Worm (Caenorhabditis elegans) whole organism, young adult: ENCODE measurements around the gene sec-16A.1.

Experiments
- B0019.2 ChIP-seq: fragments of 200-800 bp; sonication (Bioruptor generic); conservative IDR thresholded peaks from 2 replicates; pipeline ENCODE4 v1.3.6; 2022; ENCODE audit warnings: missing genetic modification reagents, missing genetic modification characterization, missing compliant biosample characterization
- D2030.7 ChIP-seq: fragments of 200-800 bp; sonication (Bioruptor generic); IDR thresholded peaks from 2 replicates; pipeline ENCODE4 v1.3.6; 2022; ENCODE audit warnings: missing genetic modification reagents, missing genetic modification characterization, missing compliant biosample characterization
- F33H1.4 ChIP-seq: fragments of 200-800 bp; sonication (Bioruptor generic); IDR thresholded peaks from 2 replicates; pipeline ENCODE4 v1.3.6; 2022; ENCODE audit warnings: missing genetic modification reagents, missing genetic modification characterization, missing compliant biosample characterization
- K12H6.12 ChIP-seq: fragments of 200-800 bp; sonication (Bioruptor generic); optimal IDR thresholded peaks from 2 replicates; lab custom pipeline; 2018; ENCODE audit warnings: mild to moderate bottlenecking, missing genetic modification characterization, missing compliant biosample characterization
- ama-1 ChIP-seq, 3 experiments: fragments of 150-350 bp in 1 of 3; sonication (generic microtip) in 2 of 3; optimal IDR thresholded peaks; 2 replicates each; lab custom pipeline; 2014 to 2018; ENCODE audit warnings: missing biosample characterization in 2 of 3, missing genetic modification characterization in 2 of 3, missing genetic modification reagents in 2 of 3
- attf-3 ChIP-seq: fragments of 200-800 bp; sonication (Bioruptor generic); conservative IDR thresholded peaks from 2 replicates; pipeline ENCODE4 v1.3.6; 2022; ENCODE audit warnings: missing genetic modification reagents, missing genetic modification characterization, missing compliant biosample characterization
- attf-6 ChIP-seq: fragments of 200-800 bp; sonication (Bioruptor generic); IDR thresholded peaks from 2 replicates; pipeline ENCODE4 v1.3.6; 2022; ENCODE audit warnings: missing genetic modification reagents, missing genetic modification characterization, missing compliant biosample characterization
- bed-1 ChIP-seq: fragments of 200-800 bp; sonication (Bioruptor generic); IDR thresholded peaks from 2 replicates; pipeline ENCODE4 v1.3.6; 2022; ENCODE audit warnings: missing genetic modification reagents, missing genetic modification characterization, missing compliant biosample characterization
- cebp-1 ChIP-seq, 2 experiments: fragments of 200-800 bp in 1 of 2; sonication (Bioruptor generic) in 1 of 2; sonication (generic microtip) in 1 of 2; IDR thresholded peaks in 1 of 2; optimal IDR thresholded peaks in 1 of 2; 2 replicates each; pipeline versions ENCODE4 v1.3.6 to Lab custom; 2017 to 2022; ENCODE audit warnings: missing compliant biosample characterization in 2 of 2, missing genetic modification characterization in 2 of 2, mild to moderate bottlenecking in 1 of 2, missing genetic modification reagents in 1 of 2, moderate library complexity in 1 of 2
- ceh-27 ChIP-seq: fragments of 200-800 bp; sonication (Bioruptor generic); optimal IDR thresholded peaks from 2 replicates; lab custom pipeline; 2018; ENCODE audit warnings: mild to moderate bottlenecking, missing genetic modification characterization, moderate library complexity, missing compliant biosample characterization
- ceh-91 ChIP-seq: fragments of 200-800 bp; sonication (Bioruptor generic); IDR thresholded peaks from 2 replicates; pipeline ENCODE4 v1.3.6; 2022; ENCODE audit warnings: missing genetic modification reagents, missing genetic modification characterization, missing compliant biosample characterization
- chd-7 ChIP-seq: sonication (generic microtip); optimal IDR thresholded peaks from 2 replicates; lab custom pipeline; 2016; ENCODE audit warnings: mild to moderate bottlenecking, missing genetic modification characterization, moderate library complexity, missing compliant biosample characterization
- dox-1 ChIP-seq: fragments of 200-800 bp; sonication (Bioruptor generic); IDR thresholded peaks from 2 replicates; pipeline ENCODE4 v1.3.6; 2022; ENCODE audit warnings: missing genetic modification reagents, missing genetic modification characterization, missing compliant biosample characterization
- dpl-1 ChIP-seq: fragments of 150-350 bp; optimal IDR thresholded peaks from 2 replicates; lab custom pipeline; 2014; ENCODE audit warnings: missing biosample characterization, missing genetic modification reagents, missing genetic modification characterization
- efl-1 ChIP-seq: fragments of 150-350 bp; optimal IDR thresholded peaks from 2 replicates; lab custom pipeline; 2014; ENCODE audit warnings: missing biosample characterization, missing genetic modification reagents, missing genetic modification characterization
- egl-18 ChIP-seq: fragments of 200-800 bp; sonication (Bioruptor generic); IDR thresholded peaks from 2 replicates; pipeline ENCODE4 v1.3.6; 2022; ENCODE audit warnings: missing genetic modification reagents, missing genetic modification characterization, missing compliant biosample characterization
- egl-44 ChIP-seq: fragments of 200-800 bp; sonication (Bioruptor generic); IDR thresholded peaks from 2 replicates; pipeline ENCODE4 v1.3.6; 2022; ENCODE audit warnings: missing genetic modification reagents, missing genetic modification characterization, missing compliant biosample characterization
- ekl-4 ChIP-seq: fragments of 200-800 bp; sonication (Bioruptor generic); IDR thresholded peaks from 2 replicates; pipeline ENCODE4 v1.3.6; 2022; ENCODE audit warnings: missing genetic modification reagents, missing genetic modification characterization, missing compliant biosample characterization
- him-1 ChIP-seq: sonication (generic microtip); optimal IDR thresholded peaks from 2 replicates; lab custom pipeline; 2016; ENCODE audit warnings: missing genotype, missing genetic modification reagents, missing genetic modification characterization, missing compliant biosample characterization
- hlh-12 ChIP-seq: sonication (generic microtip); optimal IDR thresholded peaks from 2 replicates; lab custom pipeline; 2016; ENCODE audit warnings: missing genetic modification characterization, missing compliant biosample characterization
- hmg-1.2 ChIP-seq: fragments of 200-800 bp; sonication (Bioruptor generic); IDR thresholded peaks from 2 replicates; pipeline ENCODE4 v1.3.6; 2022; ENCODE audit warnings: missing genetic modification reagents, missing genetic modification characterization, missing compliant biosample characterization
- hsf-1 ChIP-seq: fragments of 200-800 bp; sonication (Bioruptor generic); IDR thresholded peaks from 2 replicates; pipeline ENCODE4 v1.3.6; 2022; ENCODE audit warnings: missing genetic modification reagents, missing genetic modification characterization, missing compliant biosample characterization
- lag-1 ChIP-seq: fragments of 200-800 bp; sonication (Bioruptor generic); IDR thresholded peaks from 2 replicates; pipeline ENCODE4 v1.3.6; 2022; ENCODE audit warnings: missing genetic modification reagents, missing genetic modification characterization, missing compliant biosample characterization
- let-607 ChIP-seq, 2 experiments: fragments of 200-800 bp in 1 of 2; sonication (Bioruptor generic) in 1 of 2; sonication (generic microtip) in 1 of 2; optimal IDR thresholded peaks; 2 replicates each; lab custom pipeline; 2016 to 2018; ENCODE audit warnings: mild to moderate bottlenecking in 2 of 2, missing compliant biosample characterization in 2 of 2, missing genetic modification characterization in 2 of 2, moderate library complexity in 2 of 2, missing genotype in 1 of 2
- lin-35 ChIP-seq, 3 experiments: fragments of 150-350 bp in 2 of 3; sonication (generic microtip) in 1 of 3; optimal IDR thresholded peaks; 2 replicates each; lab custom pipeline; 2014 to 2018; ENCODE audit warnings: missing biosample characterization in 3 of 3, missing genetic modification characterization in 3 of 3, missing genetic modification reagents in 3 of 3
- lin-54 ChIP-seq: fragments of 200-800 bp; sonication (Bioruptor generic); optimal IDR thresholded peaks from 2 replicates; lab custom pipeline; 2018; ENCODE audit warnings: mild to moderate bottlenecking, missing genetic modification characterization, missing compliant biosample characterization
- lsl-1 ChIP-seq: fragments of 200-800 bp; sonication (Bioruptor generic); optimal IDR thresholded peaks from 2 replicates; lab custom pipeline; 2018; ENCODE audit warnings: mild to moderate bottlenecking, missing genetic modification characterization, moderate library complexity, missing compliant biosample characterization
- lsy-27 ChIP-seq: sonication (generic microtip); optimal IDR thresholded peaks from 2 replicates; lab custom pipeline; 2017; ENCODE audit warnings: missing genetic modification characterization, mild to moderate bottlenecking, missing compliant biosample characterization, antibody characterized with exemption, missing genotype, borderline replicate concordance; ENCODE audit not compliant: insufficient read depth
- madf-6 ChIP-seq: fragments of 200-800 bp; sonication (Bioruptor generic); IDR thresholded peaks from 2 replicates; pipeline ENCODE4 v1.3.6; 2022; ENCODE audit warnings: missing genetic modification reagents, missing genetic modification characterization, missing compliant biosample characterization
- madf-8 ChIP-seq: fragments of 200-800 bp; sonication (Bioruptor generic); conservative IDR thresholded peaks from 2 replicates; pipeline ENCODE4 v1.3.6; 2022; ENCODE audit warnings: missing genetic modification reagents, missing genetic modification characterization, missing compliant biosample characterization
- mcd-1 ChIP-seq: fragments of 200-800 bp; sonication (Bioruptor generic); IDR thresholded peaks from 2 replicates; pipeline ENCODE4 v1.3.6; 2022; ENCODE audit warnings: missing genetic modification reagents, missing genetic modification characterization, missing compliant biosample characterization
- mxl-1 ChIP-seq: sonication (generic microtip); optimal IDR thresholded peaks from 2 replicates; lab custom pipeline; 2016; ENCODE audit warnings: missing genetic modification characterization, missing compliant biosample characterization
- nfya-1 ChIP-seq: sonication (generic microtip); optimal IDR thresholded peaks from 2 replicates; lab custom pipeline; 2017; ENCODE audit warnings: antibody characterized with exemption, missing compliant biosample characterization, missing genetic modification characterization, borderline replicate concordance; ENCODE audit not compliant: insufficient read depth
- rec-8 ChIP-seq, 2 experiments: sonication (generic microtip); optimal IDR thresholded peaks; 2 replicates each; lab custom pipeline; 2016; ENCODE audit warnings: mild to moderate bottlenecking in 2 of 2, missing genetic modification characterization in 2 of 2, missing genetic modification reagents in 2 of 2, missing genotype in 2 of 2, missing biosample characterization in 1 of 2, missing compliant biosample characterization in 1 of 2, moderate library complexity in 1 of 2
- snpc-3.4 ChIP-seq: sonication (generic microtip); optimal IDR thresholded peaks from 2 replicates; lab custom pipeline; 2017; ENCODE audit warnings: missing genetic modification characterization, mild to moderate bottlenecking, missing compliant biosample characterization, antibody characterized with exemption, moderate library complexity, missing genotype, missing genetic modification reagents
- tlf-1 ChIP-seq: fragments of 200-800 bp; sonication (Bioruptor generic); optimal IDR thresholded peaks from 2 replicates; lab custom pipeline; 2018; ENCODE audit warnings: mild to moderate bottlenecking, missing genetic modification characterization, missing compliant biosample characterization
- unc-130 ChIP-seq: sonication (generic microtip); optimal IDR thresholded peaks from 2 replicates; lab custom pipeline; 2016; ENCODE audit warnings: missing genetic modification reagents, missing genetic modification characterization, missing compliant biosample characterization
- xnd-1 ChIP-seq: sonication (generic microtip); optimal IDR thresholded peaks from 2 replicates; lab custom pipeline; 2016; ENCODE audit warnings: missing genotype, missing genetic modification reagents, missing genetic modification characterization, missing compliant biosample characterization
- zim-3 ChIP-seq: sonication (generic microtip); optimal IDR thresholded peaks from 2 replicates; lab custom pipeline; 2017; ENCODE audit warnings: mild to moderate bottlenecking, missing genetic modification characterization, moderate library complexity, missing compliant biosample characterization
- ztf-22 ChIP-seq: fragments of 200-800 bp; sonication (Bioruptor generic); optimal IDR thresholded peaks from 2 replicates; lab custom pipeline; 2018; ENCODE audit warnings: mild to moderate bottlenecking, missing genetic modification characterization, moderate library complexity, missing compliant biosample characterization
- ztf-25 ChIP-seq: fragments of 200-800 bp; sonication (Bioruptor generic); IDR thresholded peaks from 2 replicates; pipeline ENCODE4 v1.3.6; 2022; ENCODE audit warnings: missing genetic modification reagents, missing genetic modification characterization, missing compliant biosample characterization

sec-16A.1 gene

ce11 chrIII:9091392-9092291, 34.0 kb upstream of the sec-16A.1 start, which contains the start of gene glp-1:
Gene glp-1 (plus strand): TSS chrIII:9092241.
- no peak for TF ChIP-seq ekl-4 (GFP tag; lab: Robert Waterston, UW)
- no peak for TF ChIP-seq let-607 (tag; optimal IDR thresholded peaks at IDR 0.05; lab: Kevin White, UChicago)
- TF ChIP-seq chd-7 = no peak
- no peak for TF ChIP-seq ama-1 (optimal IDR thresholded peaks at IDR 0.05; lab: Kevin White, UChicago)
- TF ChIP-seq ama-1 (GFP tag; optimal IDR thresholded peaks at IDR 0.05; lab: Kevin White, UChicago) = no peak
- no peak for TF ChIP-seq egl-18 (GFP tag; lab: Robert Waterston, UW)
- peak; percentile 46; the same call in 1 of the 2 replicates for TF ChIP-seq ceh-91 (GFP tag; lab: Robert Waterston, UW)
- TF ChIP-seq lsy-27 (tag; lab: Kevin White, UChicago) = no peak
- no peak for TF ChIP-seq hsf-1
- TF ChIP-seq lin-54 (GFP tag; lab: Kevin White, UChicago) = peak; percentile 31
- peak; percentile 66 for TF ChIP-seq madf-8 (GFP tag; lab: Robert Waterston, UW)
- TF ChIP-seq lag-1 (GFP tag; lab: Robert Waterston, UW) = no peak
- TF ChIP-seq egl-44 (GFP tag; lab: Robert Waterston, UW) = no peak
- TF ChIP-seq lin-35 (GFP tag; optimal IDR thresholded peaks at IDR 0.05; lab: Kevin White, UChicago) = no peak
- TF ChIP-seq rec-8 (tag; optimal IDR thresholded peaks at IDR 0.05; lab: Kevin White, UChicago) = no peak
- TF ChIP-seq tlf-1 = no peak
- peak; percentile 65 for TF ChIP-seq dpl-1
- TF ChIP-seq ceh-27 = no peak
- TF ChIP-seq K12H6.12 = no peak
- TF ChIP-seq cebp-1 (GFP tag; IDR thresholded peaks at IDR 0.05; lab: Robert Waterston, UW) = no peak
- no peak for TF ChIP-seq cebp-1 (tag; optimal IDR thresholded peaks at IDR 0.05; lab: Kevin White, UChicago)
- peak; percentile 32 for TF ChIP-seq snpc-3.4 (tag; lab: Kevin White, UChicago)
- TF ChIP-seq him-1 (tag; lab: Kevin White, UChicago) = no peak
- peak; percentile 80; the same call in 1 of the 2 replicates for TF ChIP-seq madf-6 (GFP tag; lab: Robert Waterston, UW)
- peak; percentile 91 for TF ChIP-seq efl-1 (GFP tag; lab: Kevin White, UChicago)
- no peak for TF ChIP-seq hlh-12 (tag; lab: Kevin White, UChicago)
- TF ChIP-seq xnd-1 (tag; lab: Kevin White, UChicago) = peak; percentile 30
- TF ChIP-seq zim-3 (tag; lab: Kevin White, UChicago) = no peak
- no peak for TF ChIP-seq nfya-1 (tag; lab: Kevin White, UChicago)
- no peak for TF ChIP-seq mxl-1 (tag; lab: Kevin White, UChicago)
- TF ChIP-seq B0019.2 (GFP tag; lab: Robert Waterston, UW) = no peak
- TF ChIP-seq bed-1 = no peak
- no peak for TF ChIP-seq unc-130 (GFP tag; lab: Kevin White, UChicago)
- peak; percentile 60; the same call in 1 of the 2 replicates for TF ChIP-seq D2030.7 (GFP tag; lab: Robert Waterston, UW)
- TF ChIP-seq dox-1 (GFP tag; lab: Robert Waterston, UW) = no peak
- TF ChIP-seq attf-3 = peak; percentile 61; the same call in 1 of the 2 replicates
- TF ChIP-seq mcd-1 (GFP tag; lab: Robert Waterston, UW) = no peak
- 0 out of 2 replicates have a peak, but pooled peaks have one; percentile 42 for TF ChIP-seq F33H1.4 (GFP tag; lab: Robert Waterston, UW)
- TF ChIP-seq lsl-1 (GFP tag; lab: Kevin White, UChicago) = peak; percentile 95
- no peak for TF ChIP-seq ztf-25 (GFP tag; lab: Robert Waterston, UW)
- TF ChIP-seq ztf-22 (GFP tag; lab: Kevin White, UChicago) = no peak
- no peak for TF ChIP-seq attf-6 (GFP tag; lab: Robert Waterston, UW)
- peak; percentile 5; the same call in 1 of the 2 replicates for TF ChIP-seq hmg-1.2 (GFP tag; lab: Robert Waterston, UW)
